Worm (Caenorhabditis elegans) whole organism, late embryonic: ENCODE measurements around the gene mltn-10.
A peak's percentile ranks its signal among the peaks of the same experiment; 100 is the strongest.

Experiments
- C08G9.2 ChIP-seq: sonication (generic microtip); optimal IDR thresholded peaks from 2 replicates; lab custom pipeline; 2016; ENCODE audit warnings: mild to moderate bottlenecking, missing genetic modification characterization, moderate library complexity, missing compliant biosample characterization
- F13H6.1 ChIP-seq: sonication (generic microtip); optimal IDR thresholded peaks from 2 replicates; lab custom pipeline; 2016; ENCODE audit warnings: missing genetic modification characterization, missing compliant biosample characterization
- K02D7.2 ChIP-seq: sonication (generic microtip); optimal IDR thresholded peaks from 2 replicates; lab custom pipeline; 2017; ENCODE audit warnings: mild to moderate bottlenecking, missing genetic modification characterization, missing compliant biosample characterization
- T23F11.4 ChIP-seq: fragments of 200-800 bp; sonication (Bioruptor generic); optimal IDR thresholded peaks from 2 replicates; lab custom pipeline; 2018; ENCODE audit warnings: mild to moderate bottlenecking, missing genetic modification characterization, missing compliant biosample characterization
- Y22D7AL.16 ChIP-seq: sonication (generic microtip); optimal IDR thresholded peaks from 2 replicates; lab custom pipeline; 2016; ENCODE audit warnings: missing genetic modification characterization, missing compliant biosample characterization
- ahr-1 ChIP-seq: sonication (generic microtip); optimal IDR thresholded peaks from 2 replicates; lab custom pipeline; 2016; ENCODE audit warnings: missing genetic modification characterization, missing compliant biosample characterization
- ceh-2 ChIP-seq: sonication (generic microtip); optimal IDR thresholded peaks from 2 replicates; lab custom pipeline; 2016; ENCODE audit warnings: missing genotype, missing genetic modification characterization, missing compliant biosample characterization
- ceh-24 ChIP-seq: sonication (generic microtip); optimal IDR thresholded peaks from 2 replicates; lab custom pipeline; 2016; ENCODE audit warnings: mild to moderate bottlenecking, missing genetic modification characterization, missing compliant biosample characterization
- ceh-48 ChIP-seq: sonication (generic microtip); optimal IDR thresholded peaks from 2 replicates; lab custom pipeline; 2016; ENCODE audit warnings: missing genetic modification characterization, inconsistent platforms, missing compliant biosample characterization
- ceh-6 ChIP-seq: fragments of 200-800 bp; sonication (Bioruptor generic); optimal IDR thresholded peaks from 2 replicates; lab custom pipeline; 2018; ENCODE audit warnings: mild to moderate bottlenecking, missing genetic modification characterization, missing compliant biosample characterization
- che-1 ChIP-seq: sonication (generic microtip); optimal IDR thresholded peaks from 2 replicates; lab custom pipeline; 2016; ENCODE audit warnings: mild to moderate bottlenecking, missing genetic modification characterization, missing compliant biosample characterization
- elt-2 ChIP-seq: sonication (generic microtip); optimal IDR thresholded peaks from 2 replicates; lab custom pipeline; 2016; ENCODE audit warnings: missing genetic modification reagents, missing genetic modification characterization, missing compliant biosample characterization
- ets-4 ChIP-seq: sonication (generic microtip); optimal IDR thresholded peaks from 2 replicates; lab custom pipeline; 2016; ENCODE audit warnings: missing genetic modification characterization, missing compliant biosample characterization
- fkh-10 ChIP-seq: fragments of 150-350 bp; optimal IDR thresholded peaks from 2 replicates; lab custom pipeline; 2014; ENCODE audit warnings: missing biosample characterization, missing genetic modification reagents, missing genetic modification characterization
- fkh-6 ChIP-seq: sonication (generic microtip); optimal IDR thresholded peaks from 2 replicates; lab custom pipeline; 2016; ENCODE audit warnings: missing genetic modification characterization, missing compliant biosample characterization
- hlh-13 ChIP-seq: fragments of 200-800 bp; sonication (Bioruptor generic); optimal IDR thresholded peaks from 2 replicates; lab custom pipeline; 2018; ENCODE audit warnings: mild to moderate bottlenecking, missing genetic modification characterization, missing compliant biosample characterization
- hlh-30 ChIP-seq: sonication (generic microtip); optimal IDR thresholded peaks from 2 replicates; lab custom pipeline; 2017; ENCODE audit warnings: antibody characterized with exemption, missing genetic modification characterization, missing compliant biosample characterization; ENCODE audit not compliant: insufficient read depth
- hlh-6 ChIP-seq: sonication (generic microtip); optimal IDR thresholded peaks from 2 replicates; lab custom pipeline; 2016; ENCODE audit warnings: missing genotype, missing genetic modification characterization, missing compliant biosample characterization
- lim-6 ChIP-seq: sonication (generic microtip); optimal IDR thresholded peaks from 2 replicates; lab custom pipeline; 2016; ENCODE audit warnings: missing genetic modification characterization, missing compliant biosample characterization
- lin-11 ChIP-seq: fragments of 200-800 bp; sonication (Bioruptor generic); optimal IDR thresholded peaks from 2 replicates; lab custom pipeline; 2018; ENCODE audit warnings: mild to moderate bottlenecking, missing genetic modification characterization, missing compliant biosample characterization
- madf-2 ChIP-seq: sonication (generic microtip); optimal IDR thresholded peaks from 2 replicates; lab custom pipeline; 2017; ENCODE audit warnings: missing genetic modification characterization, missing compliant biosample characterization
- mec-3 ChIP-seq: sonication (generic microtip); optimal IDR thresholded peaks from 2 replicates; lab custom pipeline; 2016; ENCODE audit warnings: borderline replicate concordance, missing genetic modification characterization, missing compliant biosample characterization
- nfya-1 ChIP-seq: sonication (generic microtip); optimal IDR thresholded peaks from 2 replicates; lab custom pipeline; 2017; ENCODE audit warnings: missing genetic modification characterization, mild to moderate bottlenecking, missing compliant biosample characterization, antibody characterized with exemption, moderate library complexity
- nhr-232 ChIP-seq: sonication (generic microtip); optimal IDR thresholded peaks from 2 replicates; lab custom pipeline; 2016; ENCODE audit warnings: missing genetic modification characterization, missing compliant biosample characterization
- npax-4 ChIP-seq: sonication (generic microtip); optimal IDR thresholded peaks from 2 replicates; lab custom pipeline; 2016; ENCODE audit warnings: missing genetic modification characterization, missing compliant biosample characterization
- pat-9 ChIP-seq: fragments of 200-800 bp; sonication (Bioruptor generic); optimal IDR thresholded peaks from 2 replicates; lab custom pipeline; 2018; ENCODE audit warnings: mild to moderate bottlenecking, missing genetic modification characterization, moderate library complexity, missing compliant biosample characterization
- pax-1 ChIP-seq: fragments of 150-350 bp; optimal IDR thresholded peaks from 2 replicates; lab custom pipeline; 2014; ENCODE audit warnings: missing biosample characterization, missing genetic modification characterization
- pha-2 ChIP-seq: sonication (generic microtip); optimal IDR thresholded peaks from 2 replicates; lab custom pipeline; 2017; ENCODE audit warnings: mild to moderate bottlenecking, missing genetic modification characterization, missing compliant biosample characterization
- ref-2 ChIP-seq: sonication (generic microtip); optimal IDR thresholded peaks from 2 replicates; lab custom pipeline; 2016; ENCODE audit warnings: missing genetic modification characterization, missing compliant biosample characterization
- sdc-2 ChIP-seq: sonication (generic microtip); optimal IDR thresholded peaks from 2 replicates; lab custom pipeline; 2016; ENCODE audit warnings: missing genotype, missing genetic modification characterization, missing compliant biosample characterization
- sox-2 ChIP-seq: fragments of 200-800 bp; sonication (Bioruptor generic); IDR thresholded peaks from 2 replicates; pipeline ENCODE4 v1.3.6; 2022; ENCODE audit warnings: missing genetic modification reagents, missing genetic modification characterization, missing compliant biosample characterization
- syd-9 ChIP-seq: sonication (generic microtip); optimal IDR thresholded peaks from 2 replicates; lab custom pipeline; 2016; ENCODE audit warnings: mild to moderate bottlenecking, missing genetic modification characterization, moderate library complexity, missing compliant biosample characterization
- unc-3 ChIP-seq, 2 experiments: fragments of 200-800 bp in 1 of 2; sonication (Bioruptor generic) in 1 of 2; sonication (generic microtip) in 1 of 2; conservative IDR thresholded peaks in 1 of 2; optimal IDR thresholded peaks in 1 of 2; 2 replicates each; pipeline versions ENCODE4 v1.3.6 to Lab custom; 2016 to 2022; ENCODE audit warnings: missing compliant biosample characterization in 2 of 2, missing genetic modification characterization in 2 of 2, missing genetic modification reagents in 1 of 2
- unc-42 ChIP-seq: sonication (generic microtip); optimal IDR thresholded peaks from 2 replicates; lab custom pipeline; 2016; ENCODE audit warnings: missing genotype, missing genetic modification characterization, missing compliant biosample characterization
- unc-55 ChIP-seq: sonication (generic microtip); optimal IDR thresholded peaks from 2 replicates; lab custom pipeline; 2017; ENCODE audit warnings: missing biosample characterization, missing genetic modification reagents, missing genetic modification characterization

The mltn-10 gene

ce11 chrII:14616402-14616801, 6.5 kb upstream of the mltn-10 start:
- TF ChIP-seq ceh-6 (GFP tag; lab: Kevin White, UChicago) (no peak), elt-2 (tag; lab: Kevin White, UChicago) (peak; percentile 80), syd-9 (tag; lab: Kevin White, UChicago) (no peak)
- TF ChIP-seq, all 69 proteins: peak for 1

ce11 chrII:14616927-14617326, 5.9 kb upstream of the mltn-10 start:
- TF ChIP-seq T23F11.4 (GFP tag; lab: Kevin White, UChicago) (no peak), C08G9.2 (tag; lab: Kevin White, UChicago) (no peak), nhr-232 (tag; lab: Kevin White, UChicago) (no peak), nfya-1 (tag; lab: Kevin White, UChicago) (no peak), pat-9 (tag; lab: Kevin White, UChicago) (no peak), sox-2 (no peak), fkh-6 (no peak), ceh-48 (tag; lab: Kevin White, UChicago) (no peak), F13H6.1 (no peak)
- TF ChIP-seq, all 69 proteins: peak for 0

- TF ChIP-seq ref-2 (tag; lab: Kevin White, UChicago) (no peak), mec-3 (no peak), C08G9.2 (tag; lab: Kevin White, UChicago) (no peak), lim-6 (no peak), ceh-24 (tag; lab: Kevin White, UChicago) (no peak), unc-55 (GFP tag; lab: Kevin White, UChicago) (no peak), hlh-6 (tag; lab: Kevin White, UChicago) (no peak), che-1 (no peak), ets-4 (no peak), elt-2 (tag; lab: Kevin White, UChicago) (no peak), nhr-232 (tag; lab: Kevin White, UChicago) (no peak), pha-2 (tag; lab: Kevin White, UChicago) (no peak), pax-1 (no peak), ahr-1 (tag; lab: Kevin White, UChicago) (no peak), sdc-2 (no peak), unc-3 (GFP tag; conservative IDR thresholded peaks at IDR 0.05; lab: Robert Waterston, UW) (no peak), unc-3 (tag; optimal IDR thresholded peaks at IDR 0.05; lab: Kevin White, UChicago) (no peak), K02D7.2 (tag; lab: Kevin White, UChicago) (no peak)
These were observed 4.7 kb upstream of the mltn-10 start for ce11 chrII:14618158-14618557.

- TF ChIP-seq Y22D7AL.16 (tag; lab: Kevin White, UChicago) (no peak), lin-11 (tag; lab: Kevin White, UChicago) (no peak), ceh-2 (no peak), madf-2 (no peak), pax-1 (no peak), ceh-6 (GFP tag; lab: Kevin White, UChicago) (no peak), fkh-10 (GFP tag; lab: Kevin White, UChicago) (no peak), hlh-30 (tag; lab: Kevin White, UChicago) (no peak), lim-6 (no peak), unc-42 (tag; lab: Kevin White, UChicago) (no peak), pat-9 (tag; lab: Kevin White, UChicago) (no peak), sdc-2 (no peak), ref-2 (tag; lab: Kevin White, UChicago) (no peak), npax-4 (no peak), pha-2 (tag; lab: Kevin White, UChicago) (no peak), unc-55 (GFP tag; lab: Kevin White, UChicago) (no peak), syd-9 (tag; lab: Kevin White, UChicago) (no peak), che-1 (no peak)
- TF ChIP-seq, all 69 proteins: peak for 0
These were observed 4.1 kb upstream of the mltn-10 start for ce11 chrII:14618764-14619163.

ce11 chrII:14619806-14620205, 3.1 kb upstream of the mltn-10 start:
- TF ChIP-seq hlh-13 (GFP tag; lab: Kevin White, UChicago) (no peak), elt-2 (tag; lab: Kevin White, UChicago) (peak; percentile 33), unc-55 (GFP tag; lab: Kevin White, UChicago) (no peak)
- TF ChIP-seq, all 69 proteins: peak for 1
